Worm (Caenorhabditis elegans): Measurements from ENCODE around the gene mrpl-36.

mrpl-36 gene

ce11 chrIII:9867780-9868503, 20.0 kb upstream of the mrpl-36 start, which contains the start of gene dhhc-4:
Gene dhhc-4 (minus strand): TSS chrIII:9867792.
- TF ChIP-seq ZK546.5 (tag; optimal IDR thresholded peaks at IDR 0.05): no peak
- TF ChIP-seq F13H6.1 (tag; optimal IDR thresholded peaks at IDR 0.05): peak; percentile 80
- TF ChIP-seq unc-55 (GFP tag; optimal IDR thresholded peaks at IDR 0.05): peak; percentile 80
- TF ChIP-seq lsy-2 (tag; optimal IDR thresholded peaks at IDR 0.05): peak; percentile 52 to 81
- no peak for TF ChIP-seq nhr-77 (tag; optimal IDR thresholded peaks at IDR 0.05)
- TF ChIP-seq gmeb-1 (tag; optimal IDR thresholded peaks at IDR 0.05): peak; percentile 94
- no peak for TF ChIP-seq nhr-10 (tag; optimal IDR thresholded peaks at IDR 0.05)
- TF ChIP-seq Y55F3AM.14 (GFP tag; optimal IDR thresholded peaks at IDR 0.05): no peak
- TF ChIP-seq sem-4 (tag; optimal IDR thresholded peaks at IDR 0.05): no peak
- no peak for TF ChIP-seq lin-11 (tag; optimal IDR thresholded peaks at IDR 0.05)
- no peak for TF ChIP-seq unc-39 (tag; optimal IDR thresholded peaks at IDR 0.05)
- no peak for TF ChIP-seq peb-1 (tag; optimal IDR thresholded peaks at IDR 0.05)
- TF ChIP-seq mbf-1 (tag; optimal IDR thresholded peaks at IDR 0.05): no peak
- TF ChIP-seq nhr-237 (tag; optimal IDR thresholded peaks at IDR 0.05): no peak
- no peak for TF ChIP-seq elt-1 (tag; optimal IDR thresholded peaks at IDR 0.05)
- TF ChIP-seq crh-2 (tag; optimal IDR thresholded peaks at IDR 0.05): peak; percentile 5
- TF ChIP-seq ztf-1 (GFP tag; conservative IDR thresholded peaks at IDR 0.05): no peak
- peak; percentile 53 for TF ChIP-seq dmd-4 (tag; optimal IDR thresholded peaks at IDR 0.05)
- no peak for TF ChIP-seq nhr-25 (tag; optimal IDR thresholded peaks at IDR 0.05)
- TF ChIP-seq ztf-4 (tag; optimal IDR thresholded peaks at IDR 0.05): peak; percentile 22
- peak; percentile 89 for TF ChIP-seq fos-1 (tag; optimal IDR thresholded peaks at IDR 0.05)
- peak; percentile 25 for TF ChIP-seq snpc-4 (tag; optimal IDR thresholded peaks at IDR 0.05)
- TF ChIP-seq ztf-11 (tag; optimal IDR thresholded peaks at IDR 0.05): no peak
- TF ChIP-seq sma-9 (GFP tag; optimal IDR thresholded peaks at IDR 0.05): peak; percentile 81
- no peak for TF ChIP-seq sma-9 (tag; optimal IDR thresholded peaks at IDR 0.05)
- no peak for TF ChIP-seq nhr-129 (tag; optimal IDR thresholded peaks at IDR 0.05)
- no peak for TF ChIP-seq egl-27 (tag; optimal IDR thresholded peaks at IDR 0.05)
- peak; percentile 56 for TF ChIP-seq lin-13 (GFP tag; optimal IDR thresholded peaks at IDR 0.05)
- no peak for TF ChIP-seq zag-1 (tag; optimal IDR thresholded peaks at IDR 0.05)
- TF ChIP-seq nhr-12 (tag; optimal IDR thresholded peaks at IDR 0.05): no peak
- no peak for TF ChIP-seq lin-39 (tag; optimal IDR thresholded peaks at IDR 0.05)
- TF ChIP-seq ceh-16 (tag; optimal IDR thresholded peaks at IDR 0.05): no peak
- TF ChIP-seq mdl-1 (tag; optimal IDR thresholded peaks at IDR 0.05): no peak
- peak; percentile 66 for TF ChIP-seq mab-5 (tag; optimal IDR thresholded peaks at IDR 0.05)
- no peak for TF ChIP-seq elt-3 (tag; optimal IDR thresholded peaks at IDR 0.05)
- no peak for TF ChIP-seq R02D3.7 (tag; optimal IDR thresholded peaks at IDR 0.05)
- TF ChIP-seq nhr-6 (tag; optimal IDR thresholded peaks at IDR 0.05): no peak
- no peak for TF ChIP-seq unc-62 (GFP tag; optimal IDR thresholded peaks at IDR 0.05)
- peak; percentile 69 for TF ChIP-seq blmp-1 (tag; optimal IDR thresholded peaks at IDR 0.05; ENCODE audit: insufficient read depth)
- TF ChIP-seq ceh-82 (tag; optimal IDR thresholded peaks at IDR 0.05): no peak
- TF ChIP-seq skn-1 (tag; optimal IDR thresholded peaks at IDR 0.05): no peak
- no peak for TF ChIP-seq nhr-23 (tag; optimal IDR thresholded peaks at IDR 0.05)
- peak; percentile 46 for TF ChIP-seq C34F6.9 (tag; optimal IDR thresholded peaks at IDR 0.05)
- TF ChIP-seq alr-1 (tag; optimal IDR thresholded peaks at IDR 0.05): no peak
- TF ChIP-seq aly-2 (tag; optimal IDR thresholded peaks at IDR 0.05): no peak
- peak; percentile 51 for TF ChIP-seq nhr-21 (tag; optimal IDR thresholded peaks at IDR 0.05)
- peak; percentile 71 for TF ChIP-seq sma-3 (GFP tag; optimal IDR thresholded peaks at IDR 0.05)
- TF ChIP-seq ama-1 (optimal IDR thresholded peaks at IDR 0.05): no peak
- TF ChIP-seq nhr-11 (tag; optimal IDR thresholded peaks at IDR 0.05): no peak

All from whole organism, L2 larva.